Fruit fly (Drosophila melanogaster) whole organism, embryonic: ENCODE results near the gene Ppt1.

Experiments
- Adf1 ChIP-seq: fragments of 200-800 bp; sonication (Bioruptor generic); IDR thresholded peaks from 2 replicates; pipeline ENCODE4 v1.3.6; 2022; ENCODE audit warnings: missing biosample characterization, missing genetic modification characterization
- Atf3 ChIP-seq: fragments of 200-800 bp; sonication (Bioruptor generic); optimal IDR thresholded peaks from 3 replicates; lab custom pipeline; 2016; ENCODE audit warnings: missing biosample characterization, missing genetic modification characterization
- Awh ChIP-seq: fragments of 200-800 bp; sonication (Bioruptor generic); IDR thresholded peaks from 2 replicates; pipeline ENCODE4, ENCODE4 v1.3.6; 2022; ENCODE audit warnings: missing biosample characterization, missing genetic modification characterization
- Blimp-1 ChIP-seq: fragments of 200-800 bp; sonication (Bioruptor generic); optimal IDR thresholded peaks from 3 replicates; lab custom pipeline; 2018; ENCODE audit warnings: missing biosample characterization, missing genetic modification characterization, mild to moderate bottlenecking, moderate library complexity, missing genetic modification reagents
- CG12769 ChIP-seq: fragments of 200-800 bp; sonication (Bioruptor generic); optimal IDR thresholded peaks from 2 replicates; lab custom pipeline; 2019; ENCODE audit warnings: missing biosample characterization, mild to moderate bottlenecking, missing genetic modification characterization, moderate library complexity
- CG14667 ChIP-seq: fragments of 200-800 bp; sonication (Bioruptor generic); IDR thresholded peaks from 2 replicates; pipeline ENCODE4 v1.3.6; 2022; ENCODE audit warnings: missing biosample characterization, missing genetic modification characterization
- CG14965 ChIP-seq: fragments of 200-800 bp; sonication (Bioruptor generic); optimal IDR thresholded peaks from 2 replicates; lab custom pipeline; 2016; ENCODE audit warnings: missing biosample characterization, missing genetic modification characterization, borderline replicate concordance
- CG15011 ChIP-seq: fragments of 200-800 bp; sonication (Bioruptor generic); optimal IDR thresholded peaks from 3 replicates; lab custom pipeline; 2018; ENCODE audit warnings: missing biosample characterization, mild to moderate bottlenecking, missing genetic modification characterization
- CG17612 ChIP-seq: fragments of 200-800 bp; sonication (Bioruptor generic); IDR thresholded peaks from 2 replicates; pipeline ENCODE4 v1.3.6; 2022; ENCODE audit warnings: missing biosample characterization, missing genetic modification characterization
- CG1832 ChIP-seq: fragments of 200-800 bp; sonication (Bioruptor generic); optimal IDR thresholded peaks from 2 replicates; lab custom pipeline; 2017; ENCODE audit warnings: missing biosample characterization, mild to moderate bottlenecking, missing genetic modification characterization, inconsistent platforms
- CG31224 ChIP-seq: fragments of 200-800 bp; sonication (Bioruptor generic); IDR thresholded peaks from 2 replicates; pipeline ENCODE4 v1.3.6; 2022; ENCODE audit warnings: missing biosample characterization, missing genetic modification characterization
- CG3726 ChIP-seq: fragments of 200-800 bp; sonication (Bioruptor generic); IDR thresholded peaks from 3 replicates; pipeline ENCODE4, ENCODE4 v1.3.6; 2022; ENCODE audit warnings: missing biosample characterization, missing genetic modification characterization
- CG4854 ChIP-seq: fragments of 200-800 bp; sonication (Bioruptor generic); optimal IDR thresholded peaks from 2 replicates; lab custom pipeline; 2016; ENCODE audit warnings: missing biosample characterization, missing genetic modification characterization, inconsistent platforms
- CG7987 ChIP-seq: fragments of 200-800 bp; sonication (Bioruptor generic); optimal IDR thresholded peaks from 2 replicates; lab custom pipeline; 2018; ENCODE audit warnings: missing biosample characterization, mild to moderate bottlenecking, missing genetic modification characterization, moderate library complexity
- CG8290 ChIP-seq, 3 experiments: fragments of 200-800 bp; sonication (Bioruptor generic); optimal IDR thresholded peaks; 2 replicates each; lab custom pipeline; 2016 to 2019; ENCODE audit warnings: missing biosample characterization in 3 of 3, missing genetic modification characterization in 3 of 3, mild to moderate bottlenecking in 2 of 3, moderate library complexity in 1 of 3
- CG8359 ChIP-seq: fragments of 200-800 bp; sonication (Bioruptor generic); optimal IDR thresholded peaks from 2 replicates; lab custom pipeline; 2017; ENCODE audit warnings: missing biosample characterization, mild to moderate bottlenecking, missing genetic modification characterization, borderline replicate concordance
- CG9609 ChIP-seq: fragments of 200-800 bp; sonication (Bioruptor generic); optimal IDR thresholded peaks from 3 replicates; lab custom pipeline; 2016; ENCODE audit warnings: missing biosample characterization, missing genetic modification characterization
- CrebB ChIP-seq: fragments of 200-800 bp; sonication (Bioruptor generic); optimal IDR thresholded peaks from 3 replicates; lab custom pipeline; 2018; ENCODE audit warnings: missing biosample characterization, mild to moderate bottlenecking, missing genetic modification characterization
- Dbx ChIP-seq: fragments of 200-800 bp; sonication (Bioruptor generic); IDR thresholded peaks from 3 replicates; pipeline ENCODE4 v1.3.6; 2022; ENCODE audit warnings: missing biosample characterization, missing genetic modification characterization
- Doc2 ChIP-seq: fragments of 200-800 bp; sonication (Bioruptor generic); IDR thresholded peaks from 2 replicates; pipeline ENCODE4 v1.3.6; 2022; ENCODE audit warnings: missing biosample characterization, missing genetic modification characterization
- H2.0 ChIP-seq: fragments of 200-800 bp; sonication (Bioruptor generic); IDR thresholded peaks from 2 replicates; pipeline ENCODE4 v1.3.6; 2022; ENCODE audit warnings: missing biosample characterization, missing genetic modification characterization
- HLHmδ ChIP-seq: fragments of 200-800 bp; sonication (Bioruptor generic); optimal IDR thresholded peaks from 2 replicates; lab custom pipeline; 2018; ENCODE audit warnings: missing biosample characterization, mild to moderate bottlenecking, missing genetic modification characterization, moderate library complexity
- Hand ChIP-seq: fragments of 200-800 bp; sonication (Bioruptor generic); optimal IDR thresholded peaks from 2 replicates; lab custom pipeline; 2017; ENCODE audit warnings: mild to moderate bottlenecking, missing biosample characterization, missing genetic modification reagents, missing genetic modification characterization
- Kr ChIP-seq: fragments of 200-800 bp; sonication (Bioruptor generic); optimal IDR thresholded peaks from 2 replicates; lab custom pipeline; 2017; ENCODE audit warnings: missing biosample characterization, mild to moderate bottlenecking, missing genetic modification characterization
- Lhr ChIP-seq: fragments of 200-800 bp; sonication (Bioruptor generic); optimal IDR thresholded peaks from 3 replicates; lab custom pipeline; 2017; ENCODE audit warnings: mild to moderate bottlenecking, missing biosample characterization, missing genetic modification reagents, missing genetic modification characterization
- Lim3 ChIP-seq: fragments of 200-800 bp; sonication (Bioruptor generic); IDR thresholded peaks from 2 replicates; pipeline ENCODE4 v1.3.6; 2022; ENCODE audit warnings: missing biosample characterization, missing genetic modification characterization
- Lpt ChIP-seq: fragments of >200 bp; optimal IDR thresholded peaks from 2 replicates; lab custom pipeline; 2018; ENCODE audit warnings: missing biosample characterization, missing genetic modification characterization
- NFAT ChIP-seq: fragments of 200-800 bp; sonication (Bioruptor generic); IDR thresholded peaks from 2 replicates; pipeline ENCODE4 v1.3.6; 2022; ENCODE audit warnings: missing biosample characterization, missing genetic modification characterization
- Nf-YC ChIP-seq: fragments of 200-800 bp; optimal IDR thresholded peaks from 3 replicates; lab custom pipeline; 2019; ENCODE audit warnings: missing biosample characterization, mild to moderate bottlenecking, missing genetic modification characterization, moderate library complexity
- Ravus ChIP-seq: fragments of 200-800 bp; sonication (Bioruptor generic); IDR thresholded peaks from 2 replicates; pipeline ENCODE4 v1.3.6; 2022; ENCODE audit warnings: missing biosample characterization, missing genetic modification characterization
- Sox100B ChIP-seq: fragments of 200-800 bp; sonication (Bioruptor generic); optimal IDR thresholded peaks from 3 replicates; lab custom pipeline; 2018; ENCODE audit warnings: missing biosample characterization, mild to moderate bottlenecking, missing genetic modification characterization
- Sox102F ChIP-seq: fragments of 200-800 bp; sonication (Bioruptor generic); optimal IDR thresholded peaks from 2 replicates; lab custom pipeline; 2018; ENCODE audit warnings: missing biosample characterization, mild to moderate bottlenecking, missing genetic modification characterization, moderate library complexity
- Trl ChIP-seq, 3 experiments: fragments of >200 bp in 2 of 3; fragments of 200-800 bp in 1 of 3; sonication (Bioruptor generic) in 1 of 3; optimal IDR thresholded peaks; 2 replicates in 1 of 3; 3 replicates in 2 of 3; lab custom pipeline; 2016 to 2017; ENCODE audit warnings: missing biosample characterization in 1 of 3, missing genetic modification characterization in 1 of 3
- bab2 ChIP-seq: fragments of 200-800 bp; sonication (Bioruptor generic); optimal IDR thresholded peaks from 2 replicates; lab custom pipeline; 2016; ENCODE audit warnings: missing biosample characterization, missing genetic modification characterization
- bowl ChIP-seq: fragments of 200-800 bp; sonication (Bioruptor generic); IDR thresholded peaks from 2 replicates; pipeline ENCODE4 v1.3.6; 2022; ENCODE audit warnings: missing biosample characterization, missing genetic modification characterization
- caup ChIP-seq: fragments of 200-800 bp; sonication (Bioruptor generic); optimal IDR thresholded peaks from 3 replicates; lab custom pipeline; 2017; ENCODE audit warnings: missing biosample characterization, mild to moderate bottlenecking, missing genetic modification characterization, moderate library complexity; ENCODE audit not compliant: severe bottlenecking
- ci ChIP-seq: fragments of 200-800 bp; sonication (Bioruptor generic); IDR thresholded peaks from 3 replicates; pipeline ENCODE4 v1.3.6; 2022; ENCODE audit warnings: missing biosample characterization, missing genetic modification characterization
- fd96Cb ChIP-seq: fragments of 200-800 bp; sonication (Bioruptor generic); optimal IDR thresholded peaks from 2 replicates; lab custom pipeline; 2018; ENCODE audit warnings: missing biosample characterization, mild to moderate bottlenecking, missing genetic modification characterization, moderate library complexity
- kah ChIP-seq: fragments of 200-800 bp; sonication (Bioruptor generic); optimal IDR thresholded peaks from 2 replicates; lab custom pipeline; 2018; ENCODE audit warnings: missing biosample characterization, mild to moderate bottlenecking, missing genetic modification characterization
- nerfin-2 ChIP-seq: fragments of 200-800 bp; sonication (Bioruptor generic); IDR thresholded peaks from 2 replicates; pipeline ENCODE4 v1.3.6; 2022; ENCODE audit warnings: missing biosample characterization, missing genetic modification characterization; ENCODE audit not compliant: partially characterized antibody
- oc ChIP-seq: fragments of 200-800 bp; sonication (Bioruptor generic); optimal IDR thresholded peaks from 2 replicates; lab custom pipeline; 2018; ENCODE audit warnings: missing biosample characterization, mild to moderate bottlenecking, missing genetic modification characterization, moderate library complexity
- odd ChIP-seq: fragments of 200-800 bp; sonication (Bioruptor generic); optimal IDR thresholded peaks from 2 replicates; lab custom pipeline; 2017; ENCODE audit warnings: missing biosample characterization, mild to moderate bottlenecking, missing genetic modification characterization
- peb ChIP-seq: fragments of 200-800 bp; sonication (Bioruptor generic); IDR thresholded peaks from 2 replicates; pipeline ENCODE4 v1.3.6; 2022; ENCODE audit warnings: missing biosample characterization, missing genetic modification characterization
- pum ChIP-seq: fragments of 200-800 bp; sonication (Bioruptor generic); optimal IDR thresholded peaks from 2 replicates; lab custom pipeline; 2016; ENCODE audit warnings: missing biosample characterization, missing genetic modification characterization
- row ChIP-seq: fragments of 200-800 bp; sonication (Bioruptor generic); IDR thresholded peaks from 3 replicates; pipeline ENCODE4 v1.3.6; 2022; ENCODE audit warnings: missing biosample characterization, missing genetic modification characterization
- run ChIP-seq: fragments of 200-800 bp; sonication (Bioruptor generic); optimal IDR thresholded peaks from 3 replicates; lab custom pipeline; 2018; ENCODE audit warnings: missing biosample characterization, mild to moderate bottlenecking, missing genetic modification characterization
- so ChIP-seq: fragments of 200-800 bp; sonication (Bioruptor generic); IDR thresholded peaks from 3 replicates; pipeline ENCODE4 v1.3.6; 2022; ENCODE audit warnings: missing biosample characterization, missing genetic modification characterization
- tna ChIP-seq: fragments of 200-800 bp; sonication (Bioruptor generic); IDR thresholded peaks from 2 replicates; pipeline ENCODE4 v1.3.6; 2022; ENCODE audit warnings: missing biosample characterization, missing genetic modification characterization; ENCODE audit not compliant: partially characterized antibody
- toy ChIP-seq: fragments of 200-800 bp; sonication (Bioruptor generic); IDR thresholded peaks from 2 replicates; pipeline ENCODE4 v1.3.6; 2022; ENCODE audit warnings: missing biosample characterization, missing genetic modification characterization
- wek ChIP-seq: fragments of 200-800 bp; sonication (Bioruptor generic); optimal IDR thresholded peaks from 3 replicates; lab custom pipeline; 2018; ENCODE audit warnings: missing biosample characterization, mild to moderate bottlenecking, missing genetic modification characterization, moderate library complexity
- z ChIP-seq: fragments of 200-800 bp; sonication (Bioruptor generic); IDR thresholded peaks from 3 replicates; pipeline ENCODE4 v1.3.6; 2022; ENCODE audit warnings: missing biosample characterization, missing genetic modification characterization

The Ppt1 gene

dm6 chrX:8720213-8720612, 30.2 kb upstream of the Ppt1 start, which contains the start of gene CG1789 (continued):
- no peak for TF ChIP-seq CG8359
- no peak for TF ChIP-seq bab2 (GFP tag; lab: Kevin White, UChicago)
- TF ChIP-seq Atf3 (GFP tag; lab: Kevin White, UChicago), result no peak
- peak; percentile 86 for TF ChIP-seq row (GFP tag; lab: Robert Waterston, UW)
- TF ChIP-seq run (tag; lab: Kevin White, UChicago), result no peak
- TF ChIP-seq Hand (GFP tag; lab: Kevin White, UChicago), result no peak
- no peak for TF ChIP-seq Sox100B (GFP tag; lab: Kevin White, UChicago)
- no peak for TF ChIP-seq Kr (GFP tag; lab: Kevin White, UChicago)
- no peak for TF ChIP-seq Sox102F (GFP tag; lab: Kevin White, UChicago)
- TF ChIP-seq CG14667 (GFP tag; lab: Robert Waterston, UW), result no peak
- TF ChIP-seq Ravus (GFP tag; lab: Robert Waterston, UW), result no peak
- TF ChIP-seq CG9609 (GFP tag; lab: Kevin White, UChicago), result no peak
- peak; percentile 67 for TF ChIP-seq tna (GFP tag; lab: Robert Waterston, UW)
- TF ChIP-seq CrebB, result no peak
- TF ChIP-seq oc (tag; lab: Kevin White, UChicago), result no peak
- peak; percentile 72 for TF ChIP-seq nerfin-2 (GFP tag; lab: Robert Waterston, UW)
- TF ChIP-seq pum (GFP tag; lab: Kevin White, UChicago), result peak; percentile 25
- TF ChIP-seq CG17612 (GFP tag; lab: Robert Waterston, UW), result no peak
- TF ChIP-seq CG12769 (tag; lab: Kevin White, UChicago), result peak; percentile 27
- no peak for TF ChIP-seq peb (GFP tag; lab: Robert Waterston, UW)
- TF ChIP-seq CG4854 (GFP tag; lab: Kevin White, UChicago), result no peak
- no peak for TF ChIP-seq kah
- TF ChIP-seq Lim3 (GFP tag; lab: Robert Waterston, UW), result no peak
- TF ChIP-seq H2.0 (GFP tag; lab: Robert Waterston, UW), result no peak
- no peak for TF ChIP-seq ci (GFP tag; lab: Robert Waterston, UW)
- no peak for TF ChIP-seq z (GFP tag; lab: Robert Waterston, UW)
- TF ChIP-seq Nf-YC (tag; lab: Kevin White, UChicago), result peak; percentile 28
- no peak for TF ChIP-seq CG31224 (GFP tag; lab: Robert Waterston, UW)
- no peak for TF ChIP-seq fd96Cb (tag; lab: Kevin White, UChicago)
- TF ChIP-seq toy, result no peak
- TF ChIP-seq CG7987 (GFP tag; lab: Kevin White, UChicago), result no peak
- TF ChIP-seq Lhr, result no peak
- TF ChIP-seq CG14965 (GFP tag; lab: Kevin White, UChicago), result no peak
- TF ChIP-seq CG3726 (GFP tag; lab: Robert Waterston, UW), result no peak
- TF ChIP-seq Trl (optimal IDR thresholded peaks at IDR 0.05; lab: Kevin White, UChicago), result no peak
- peak; percentile 50 for TF ChIP-seq Trl (GFP tag; optimal IDR thresholded peaks at IDR 0.05; lab: Kevin White, UChicago)
- TF ChIP-seq HLHmδ (GFP tag; lab: Kevin White, UChicago), result no peak
- TF ChIP-seq so (GFP tag; lab: Robert Waterston, UW), result no peak
- TF ChIP-seq Doc2, result no peak
- TF ChIP-seq NFAT (GFP tag; lab: Robert Waterston, UW), result no peak
- no peak for TF ChIP-seq odd (GFP tag; lab: Kevin White, UChicago)
- no peak for TF ChIP-seq Blimp-1 (GFP tag; lab: Kevin White, UChicago)
- TF ChIP-seq CG1832, result no peak
- TF ChIP-seq bowl, result no peak
- TF ChIP-seq wek (GFP tag; lab: Kevin White, UChicago), result no peak
- no peak for TF ChIP-seq Lpt (GFP tag; lab: Kevin White, UChicago)
- peak; percentile 15; the same call in 1 of the 2 replicates for TF ChIP-seq Adf1 (GFP tag; lab: Robert Waterston, UW)
- no peak for TF ChIP-seq Awh (GFP tag; lab: Robert Waterston, UW)
- no peak for TF ChIP-seq CG15011 (GFP tag; lab: Kevin White, UChicago)
- TF ChIP-seq CG8290 (GFP tag; optimal IDR thresholded peaks at IDR 0.05; lab: Kevin White, UChicago), result no peak
- TF ChIP-seq CG8290 (tag; optimal IDR thresholded peaks at IDR 0.05; lab: Kevin White, UChicago), result no peak
- TF ChIP-seq Dbx (GFP tag; lab: Robert Waterston, UW), result 0 out of 3 replicates have a peak, but pooled peaks have one; percentile 40
- TF ChIP-seq caup (GFP tag; lab: Kevin White, UChicago), result no peak
